Fruit fly (Drosophila melanogaster) whole organism, prepupa: ENCODE results near the gene ND-23.
A peak's percentile ranks its signal among the peaks of the same experiment; 100 is the strongest.

Experiments used
- Blimp-1 ChIP-seq: fragments of 200-800 bp; sonication (Bioruptor generic); optimal IDR thresholded peaks from 3 replicates; lab custom pipeline; 2017; ENCODE audit warnings: missing biosample characterization, missing genetic modification characterization, mild to moderate bottlenecking, moderate library complexity, missing genetic modification reagents
- CG10631 ChIP-seq: fragments of 200-800 bp; sonication (Bioruptor generic); optimal IDR thresholded peaks from 2 replicates; lab custom pipeline; 2016; ENCODE audit warnings: missing biosample characterization, missing genetic modification characterization
- CG15336 ChIP-seq: fragments of 200-800 bp; sonication (Bioruptor generic); IDR thresholded peaks from 2 replicates; pipeline ENCODE4 v1.3.6; 2022; ENCODE audit warnings: missing biosample characterization, missing genetic modification characterization
- CG1621 ChIP-seq: fragments of 200-800 bp; sonication (Bioruptor generic); optimal IDR thresholded peaks from 3 replicates; lab custom pipeline; 2018; ENCODE audit warnings: missing biosample characterization, mild to moderate bottlenecking, missing genetic modification characterization
- CG32006 ChIP-seq: fragments of 200-800 bp; sonication (Bioruptor generic); optimal IDR thresholded peaks from 3 replicates; lab custom pipeline; 2017; ENCODE audit warnings: missing biosample characterization, mild to moderate bottlenecking, missing genetic modification characterization
- CG3919 ChIP-seq: fragments of 200-800 bp; sonication (Bioruptor generic); optimal IDR thresholded peaks from 3 replicates; lab custom pipeline; 2016; ENCODE audit warnings: missing biosample characterization, missing genetic modification characterization
- CG6163 ChIP-seq: fragments of 200-800 bp; sonication (Bioruptor generic); IDR thresholded peaks from 3 replicates; pipeline ENCODE4 v1.3.6; 2022; ENCODE audit warnings: missing biosample characterization, missing genetic modification characterization
- CG6276 ChIP-seq: fragments of 200-800 bp; sonication (Bioruptor generic); optimal IDR thresholded peaks from 2 replicates; lab custom pipeline; 2017; ENCODE audit warnings: missing biosample characterization, mild to moderate bottlenecking, missing genetic modification characterization
- CG6808 ChIP-seq: fragments of 200-800 bp; sonication (Bioruptor generic); optimal IDR thresholded peaks from 3 replicates; lab custom pipeline; 2017; ENCODE audit warnings: missing biosample characterization, missing genetic modification characterization, mild to moderate bottlenecking, moderate library complexity, missing genetic modification reagents
- CG6854 ChIP-seq: fragments of 200-800 bp; sonication (Bioruptor generic); optimal IDR thresholded peaks from 2 replicates; lab custom pipeline; 2017; ENCODE audit warnings: missing biosample characterization, mild to moderate bottlenecking, missing genetic modification characterization
- CG8119 ChIP-seq: fragments of 200-800 bp; sonication (Bioruptor generic); IDR thresholded peaks from 3 replicates; pipeline ENCODE4 v1.3.6; 2022; ENCODE audit warnings: missing biosample characterization, missing genetic modification characterization
- CG8319 ChIP-seq: fragments of 200-800 bp; sonication (Bioruptor generic); optimal IDR thresholded peaks from 3 replicates; lab custom pipeline; 2016; ENCODE audit warnings: missing biosample characterization, missing genetic modification characterization
- CG8632 ChIP-seq: fragments of 200-800 bp; sonication (Bioruptor generic); optimal IDR thresholded peaks from 3 replicates; lab custom pipeline; 2016; ENCODE audit warnings: missing biosample characterization, missing genetic modification characterization
- Eip78C ChIP-seq: fragments of 200-800 bp; sonication (Bioruptor generic); peaks from one replicate; lab custom pipeline; 2016; ENCODE audit warnings: missing biosample characterization, missing genetic modification characterization
- Ets96B ChIP-seq: fragments of 200-800 bp; optimal IDR thresholded peaks from 2 replicates; lab custom pipeline; 2019; ENCODE audit warnings: missing biosample characterization, mild to moderate bottlenecking, missing genetic modification characterization, moderate library complexity
- Gug ChIP-seq: fragments of 200-800 bp; sonication (Bioruptor generic); IDR thresholded peaks from 2 replicates; pipeline ENCODE4 v1.3.6; 2022; ENCODE audit warnings: missing biosample characterization, missing genetic modification characterization
- Hr39 ChIP-seq: fragments of 200-800 bp; sonication (Bioruptor generic); optimal IDR thresholded peaks from 2 replicates; lab custom pipeline; 2016; ENCODE audit warnings: missing biosample characterization, missing genetic modification characterization
- Lpt ChIP-seq: fragments of 200-800 bp; sonication (Bioruptor generic); optimal IDR thresholded peaks from 3 replicates; lab custom pipeline; 2016; ENCODE audit warnings: missing biosample characterization, missing genetic modification characterization
- Met ChIP-seq: fragments of 200-800 bp; sonication (Bioruptor generic); optimal IDR thresholded peaks from 3 replicates; lab custom pipeline; 2016; ENCODE audit warnings: missing biosample characterization, missing genetic modification characterization
- OdsH ChIP-seq: fragments of 200-800 bp; sonication (Bioruptor generic); optimal IDR thresholded peaks from 3 replicates; lab custom pipeline; 2016; ENCODE audit warnings: missing biosample characterization, missing genetic modification characterization
- Sox102F ChIP-seq: fragments of 200-800 bp; sonication (Bioruptor generic); optimal IDR thresholded peaks from 2 replicates; lab custom pipeline; 2016; ENCODE audit warnings: missing biosample characterization, mild to moderate bottlenecking, missing genetic modification characterization
- Sox14 ChIP-seq: fragments of 200-800 bp; sonication (Bioruptor generic); optimal IDR thresholded peaks from 3 replicates; lab custom pipeline; 2016; ENCODE audit warnings: missing biosample characterization, missing genetic modification characterization
- achi ChIP-seq: fragments of 200-800 bp; sonication (Bioruptor generic); optimal IDR thresholded peaks from 3 replicates; lab custom pipeline; 2016; ENCODE audit warnings: missing biosample characterization, missing genetic modification characterization
- cyc ChIP-seq: fragments of 200-800 bp; sonication (Bioruptor generic); optimal IDR thresholded peaks from 3 replicates; lab custom pipeline; 2016; ENCODE audit warnings: missing biosample characterization, missing genetic modification characterization
- dsx ChIP-seq: fragments of 200-800 bp; optimal IDR thresholded peaks from 3 replicates; lab custom pipeline; 2019; ENCODE audit warnings: missing biosample characterization, mild to moderate bottlenecking, missing genetic modification characterization, moderate library complexity; ENCODE audit not compliant: poor library complexity, severe bottlenecking
- eg ChIP-seq: fragments of 200-800 bp; sonication (Bioruptor generic); IDR thresholded peaks from 3 replicates; pipeline ENCODE4 v1.3.6; 2022; ENCODE audit warnings: missing biosample characterization, missing genetic modification characterization
- esn ChIP-seq: fragments of 200-800 bp; sonication (Bioruptor generic); optimal IDR thresholded peaks from 2 replicates; lab custom pipeline; 2016; ENCODE audit warnings: missing biosample characterization, mild to moderate bottlenecking, missing genetic modification characterization, moderate library complexity
- fd59A ChIP-seq: fragments of 200-800 bp; sonication (Bioruptor generic); optimal IDR thresholded peaks from 2 replicates; lab custom pipeline; 2017; ENCODE audit warnings: missing biosample characterization, mild to moderate bottlenecking, missing genetic modification characterization, missing genetic modification reagents
- net ChIP-seq: fragments of 200-800 bp; sonication (Bioruptor generic); optimal IDR thresholded peaks from 3 replicates; lab custom pipeline; 2016; ENCODE audit warnings: missing biosample characterization, missing genetic modification characterization
- pdm3 ChIP-seq: fragments of 200-800 bp; sonication (Bioruptor generic); optimal IDR thresholded peaks from 3 replicates; lab custom pipeline; 2016; ENCODE audit warnings: missing biosample characterization, missing genetic modification characterization
- ss ChIP-seq, 2 experiments: fragments of 200-800 bp; sonication (Bioruptor generic); optimal IDR thresholded peaks; 2 replicates in 1 of 2; 3 replicates in 1 of 2; lab custom pipeline; 2017 to 2018; ENCODE audit warnings: mild to moderate bottlenecking in 2 of 2, missing biosample characterization in 2 of 2, missing genetic modification characterization in 2 of 2, moderate library complexity in 1 of 2
- topi ChIP-seq: fragments of 200-800 bp; sonication (Bioruptor generic); optimal IDR thresholded peaks from 3 replicates; lab custom pipeline; 2016; ENCODE audit warnings: missing biosample characterization, missing genetic modification characterization

The ND-23 gene

dm6 chr3R:15816276-15816675 is 20.6 kb downstream of the ND-23 start (continued):
- TF ChIP-seq esn (peak; percentile 52), Lpt (no peak), pdm3 (GFP tag; lab: Kevin White, UChicago) (peak; percentile 34), net (GFP tag; lab: Kevin White, UChicago) (peak; percentile 26), Hr39 (GFP tag; lab: Kevin White, UChicago) (peak; percentile 50), cyc (GFP tag; lab: Kevin White, UChicago) (peak; percentile 32), CG6276 (no peak), CG15336 (GFP tag; lab: Robert Waterston, UW) (peak; percentile 44), CG8319 (GFP tag; lab: Kevin White, UChicago) (no peak), Met (peak; percentile 31), CG32006 (GFP tag; lab: Kevin White, UChicago) (no peak), CG10631 (GFP tag; lab: Kevin White, UChicago) (peak; percentile 47)

- TF ChIP-seq ss (GFP tag; optimal IDR thresholded peaks at IDR 0.05; lab: Kevin White, UChicago) (no peak), CG6163 (GFP tag; lab: Robert Waterston, UW) (no peak), CG6854 (no peak)
These were observed 22.8 kb downstream of the ND-23 start for dm6 chr3R:15814150-15814549.

- TF ChIP-seq CG32006 (GFP tag; lab: Kevin White, UChicago) = no peak
- peak; percentile 30 for TF ChIP-seq Eip78C (GFP tag; lab: Kevin White, UChicago)
- peak; percentile 12; the same call in 1 of the 3 replicates for TF ChIP-seq eg (GFP tag; lab: Robert Waterston, UW)
- no peak for TF ChIP-seq CG8119
- TF ChIP-seq CG6808 = no peak
- no peak for TF ChIP-seq OdsH (GFP tag; lab: Kevin White, UChicago)
- no peak for TF ChIP-seq Gug (GFP tag; lab: Robert Waterston, UW)
- TF ChIP-seq topi = no peak
- TF ChIP-seq CG3919 = peak; percentile 17
- TF ChIP-seq Sox102F = peak; percentile 3
- peak in 1 of 2 experiments; percentile 46 for TF ChIP-seq ss (GFP tag; optimal IDR thresholded peaks at IDR 0.05; lab: Kevin White, UChicago)
- TF ChIP-seq, all 60 proteins: peak for 5
These were observed 26.5 kb downstream of the ND-23 start for dm6 chr3R:15810369-15810768.

- TF ChIP-seq achi (GFP tag; lab: Kevin White, UChicago) (no peak), CG6163 (GFP tag; lab: Robert Waterston, UW) (0 out of 3 replicates have a peak, but pooled peaks have one; percentile 17), Blimp-1 (peak; percentile 41)
These were observed 29.0 kb downstream of the ND-23 start for dm6 chr3R:15807877-15808381.

dm6 chr3R:15807306-15807705 is 29.6 kb downstream of the ND-23 start:
- no peak for TF ChIP-seq fd59A (GFP tag; lab: Kevin White, UChicago)
- TF ChIP-seq CG6854 = peak; percentile 39
- TF ChIP-seq Sox14 (GFP tag; lab: Kevin White, UChicago) = no peak
- TF ChIP-seq CG8632 = no peak
- no peak for TF ChIP-seq CG8319 (GFP tag; lab: Kevin White, UChicago)
- TF ChIP-seq dsx (GFP tag; lab: Kevin White, UChicago) = peak; percentile 94
- TF ChIP-seq Ets96B (tag; lab: Kevin White, UChicago) = no peak
- TF ChIP-seq CG6163 (GFP tag; lab: Robert Waterston, UW) = no peak
- peak; percentile 1 for TF ChIP-seq pdm3 (GFP tag; lab: Kevin White, UChicago)
- no peak for TF ChIP-seq Met
- TF ChIP-seq CG1621 (tag; lab: Kevin White, UChicago) = peak; percentile 69
- no peak for TF ChIP-seq cyc (GFP tag; lab: Kevin White, UChicago)
- peak; percentile 11 for TF ChIP-seq net (GFP tag; lab: Kevin White, UChicago)
- TF ChIP-seq, all 60 proteins: peak for 5
